Worm (Caenorhabditis elegans) whole organism, mixed stage, embryonic: ENCODE results near the gene srj-23.

Experiments used
- M03D4.4 ChIP-seq: sonication (generic microtip); optimal IDR thresholded peaks from 2 replicates; lab custom pipeline; 2017; ENCODE audit warnings: mild to moderate bottlenecking, missing genetic modification characterization, missing compliant biosample characterization
- bed-3 ChIP-seq: fragments of 200-800 bp; sonication (Bioruptor generic); optimal IDR thresholded peaks from 3 replicates; lab custom pipeline; 2018; ENCODE audit warnings: mild to moderate bottlenecking, missing genetic modification characterization, moderate library complexity, missing compliant biosample characterization
- blmp-1 ChIP-seq: fragments of 150-350 bp; optimal IDR thresholded peaks from 2 replicates; lab custom pipeline; 2014; ENCODE audit warnings: missing biosample characterization, missing genetic modification characterization
- ceh-43 ChIP-seq: fragments of 200-800 bp; sonication (Bioruptor generic); optimal IDR thresholded peaks from 2 replicates; lab custom pipeline; 2018; ENCODE audit warnings: mild to moderate bottlenecking, missing genetic modification characterization, moderate library complexity, missing compliant biosample characterization
- ceh-83 ChIP-seq: fragments of 200-800 bp; sonication (Bioruptor generic); optimal IDR thresholded peaks from 2 replicates; lab custom pipeline; 2018; ENCODE audit warnings: mild to moderate bottlenecking, missing genetic modification characterization, missing compliant biosample characterization
- ces-1 ChIP-seq: fragments of 150-350 bp; optimal IDR thresholded peaks from 2 replicates; lab custom pipeline; 2014; ENCODE audit warnings: missing biosample characterization, missing genetic modification reagents, missing genetic modification characterization
- cnd-1 ChIP-seq: fragments of 200-800 bp; sonication (Bioruptor generic); optimal IDR thresholded peaks from 2 replicates; lab custom pipeline; 2018; ENCODE audit warnings: mild to moderate bottlenecking, missing genetic modification characterization, missing compliant biosample characterization
- drap-1 ChIP-seq: fragments of 200-800 bp; sonication (Bioruptor generic); optimal IDR thresholded peaks from 3 replicates; lab custom pipeline; 2018; ENCODE audit warnings: mild to moderate bottlenecking, missing genetic modification characterization, missing compliant biosample characterization
- elt-3 ChIP-seq: fragments of 150-350 bp; optimal IDR thresholded peaks from 2 replicates; lab custom pipeline; 2014; ENCODE audit warnings: missing biosample characterization, missing genetic modification characterization
- flh-1 ChIP-seq: fragments of 200-800 bp; sonication (Bioruptor generic); optimal IDR thresholded peaks from 2 replicates; lab custom pipeline; 2018; ENCODE audit warnings: mild to moderate bottlenecking, missing genetic modification characterization, moderate library complexity, missing compliant biosample characterization
- ham-2 ChIP-seq: fragments of 200-800 bp; sonication (Bioruptor generic); optimal IDR thresholded peaks from 2 replicates; lab custom pipeline; 2018; ENCODE audit warnings: mild to moderate bottlenecking, missing genetic modification characterization, missing compliant biosample characterization
- hlh-1 ChIP-seq: fragments of 150-350 bp; optimal IDR thresholded peaks from 2 replicates; lab custom pipeline; 2014; ENCODE audit warnings: missing biosample characterization, missing genetic modification reagents, missing genetic modification characterization
- lin-13 ChIP-seq: fragments of 150-350 bp; optimal IDR thresholded peaks from 2 replicates; lab custom pipeline; 2014; ENCODE audit warnings: missing biosample characterization, missing genetic modification characterization
- lin-32 ChIP-seq: fragments of 200-800 bp; sonication (Bioruptor generic); optimal IDR thresholded peaks from 2 replicates; lab custom pipeline; 2018; ENCODE audit warnings: mild to moderate bottlenecking, missing genetic modification characterization, missing compliant biosample characterization
- lsy-2 ChIP-seq: fragments of 150-350 bp; optimal IDR thresholded peaks from 2 replicates; lab custom pipeline; 2014; ENCODE audit warnings: missing biosample characterization, missing genetic modification characterization
- mab-5 ChIP-seq: fragments of 150-350 bp; optimal IDR thresholded peaks from 2 replicates; lab custom pipeline; 2014; ENCODE audit warnings: missing biosample characterization, missing genetic modification characterization
- mls-2 ChIP-seq: sonication (generic microtip); optimal IDR thresholded peaks from 2 replicates; lab custom pipeline; 2016; ENCODE audit warnings: mild to moderate bottlenecking, missing genetic modification characterization, moderate library complexity, missing compliant biosample characterization
- nhr-12 ChIP-seq: fragments of 150-350 bp; optimal IDR thresholded peaks from 2 replicates; lab custom pipeline; 2014; ENCODE audit warnings: missing biosample characterization, missing genetic modification characterization
- nhr-2 ChIP-seq: fragments of 150-350 bp; optimal IDR thresholded peaks from 2 replicates; lab custom pipeline; 2014; ENCODE audit warnings: missing biosample characterization, missing genetic modification characterization
- nhr-237 ChIP-seq: fragments of 150-350 bp; optimal IDR thresholded peaks from 2 replicates; lab custom pipeline; 2014; ENCODE audit warnings: missing biosample characterization, missing genetic modification characterization
- nhr-28 ChIP-seq: fragments of 150-350 bp; optimal IDR thresholded peaks from 2 replicates; lab custom pipeline; 2014; ENCODE audit warnings: missing biosample characterization, missing genetic modification characterization
- nhr-76 ChIP-seq: sonication (generic microtip); optimal IDR thresholded peaks from 2 replicates; lab custom pipeline; 2017; ENCODE audit warnings: missing biosample characterization, missing genetic modification characterization
- pha-4 ChIP-seq: fragments of 150-350 bp; optimal IDR thresholded peaks from 2 replicates; lab custom pipeline; 2018; ENCODE audit warnings: missing biosample characterization, missing genetic modification reagents, missing genetic modification characterization
- sem-2 ChIP-seq: fragments of 200-800 bp; sonication (Bioruptor generic); optimal IDR thresholded peaks from 2 replicates; lab custom pipeline; 2018; ENCODE audit warnings: mild to moderate bottlenecking, missing genetic modification characterization, missing compliant biosample characterization
- snpc-4 ChIP-seq: fragments of 150-350 bp; optimal IDR thresholded peaks from 2 replicates; lab custom pipeline; 2014; ENCODE audit warnings: missing biosample characterization, missing genetic modification characterization
- sptf-1 ChIP-seq: sonication (generic microtip); optimal IDR thresholded peaks from 2 replicates; lab custom pipeline; 2017; ENCODE audit warnings: mild to moderate bottlenecking, missing genetic modification characterization, moderate library complexity, missing compliant biosample characterization
- tbx-8 ChIP-seq: fragments of 200-800 bp; sonication (Bioruptor generic); optimal IDR thresholded peaks from 2 replicates; lab custom pipeline; 2018; ENCODE audit warnings: mild to moderate bottlenecking, missing genetic modification characterization, moderate library complexity, missing compliant biosample characterization
- unc-120 ChIP-seq: sonication (generic microtip); optimal IDR thresholded peaks from 2 replicates; lab custom pipeline; 2017; ENCODE audit warnings: missing genetic modification characterization, missing compliant biosample characterization; ENCODE audit not compliant: poor library complexity, severe bottlenecking
- unc-39 ChIP-seq: fragments of 150-350 bp; optimal IDR thresholded peaks from 2 replicates; lab custom pipeline; 2014; ENCODE audit warnings: missing biosample characterization, missing genetic modification characterization
- unc-62 ChIP-seq: fragments of 150-350 bp; optimal IDR thresholded peaks from 2 replicates; lab custom pipeline; 2014; ENCODE audit warnings: missing biosample characterization, missing genetic modification reagents, missing genetic modification characterization
- zip-8 ChIP-seq: fragments of 150-350 bp; optimal IDR thresholded peaks from 2 replicates; lab custom pipeline; 2014; ENCODE audit warnings: missing biosample characterization, missing genetic modification characterization
- ztf-11 ChIP-seq: fragments of 150-350 bp; optimal IDR thresholded peaks from 2 replicates; lab custom pipeline; 2014; ENCODE audit warnings: missing biosample characterization, missing genetic modification characterization

The srj-23 gene

ce11 chrV:1460069-1460468, 8.6 kb downstream of the srj-23 start, which contains the start of gene hacd-1:
Gene hacd-1 (plus strand): TSS chrV:1460369.
- no peak for TF ChIP-seq sptf-1 (tag; lab: Kevin White, UChicago)
- TF ChIP-seq M03D4.4 (tag; lab: Kevin White, UChicago), result no peak
- no peak for TF ChIP-seq mls-2
- TF ChIP-seq lsy-2 (tag; lab: Kevin White, UChicago), result no peak
- TF ChIP-seq drap-1, result no peak
- TF ChIP-seq, all 35 proteins: peak for 0

DNA sequence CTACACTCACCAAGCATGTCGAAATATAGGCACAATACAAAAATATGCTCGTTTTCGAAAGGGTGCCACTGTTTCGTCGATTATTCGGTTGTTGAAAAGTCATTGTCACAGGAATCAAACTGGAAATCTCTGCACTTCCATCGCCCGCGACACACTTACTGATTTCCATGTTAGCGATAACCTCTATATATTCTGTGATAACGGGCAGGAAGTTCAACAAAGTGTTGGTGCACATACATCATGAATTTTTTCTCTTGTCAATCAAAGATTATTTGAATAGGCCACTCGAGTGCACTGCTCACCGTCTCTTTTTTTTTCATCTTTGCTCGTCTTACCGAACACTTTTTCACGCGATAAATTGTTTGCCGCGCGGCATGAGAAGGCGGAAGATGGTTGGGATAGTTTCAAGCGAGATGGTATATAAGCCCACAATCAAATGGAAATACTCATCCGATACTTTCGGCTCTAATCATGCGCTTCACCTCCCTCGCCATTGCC, 13.2 kb downstream of the srj-23 start, which contains the start of the genes fpn-1.2 and pqn-54:
Gene fpn-1.2 (minus strand): TSS at position 157 of the 498 bp plus-strand sequence.
Gene pqn-54 (plus strand): TSS at position 448 of the 498 bp plus-strand sequence.
- no peak for TF ChIP-seq ces-1 (GFP tag; lab: Kevin White, UChicago)
- TF ChIP-seq snpc-4, result no peak
- TF ChIP-seq sptf-1 (tag; lab: Kevin White, UChicago), result no peak
- TF ChIP-seq mls-2, result no peak
- no peak for TF ChIP-seq unc-39 (tag; lab: Kevin White, UChicago)
- TF ChIP-seq mab-5 (tag; lab: Kevin White, UChicago), result no peak
- TF ChIP-seq cnd-1 (tag; lab: Kevin White, UChicago), result no peak
- TF ChIP-seq sem-2 (GFP tag; lab: Kevin White, UChicago), result no peak
- no peak for TF ChIP-seq zip-8
- TF ChIP-seq lsy-2 (tag; lab: Kevin White, UChicago), result no peak
- TF ChIP-seq nhr-12 (tag; lab: Kevin White, UChicago), result no peak
- TF ChIP-seq lin-32 (GFP tag; lab: Kevin White, UChicago), result no peak
- no peak for TF ChIP-seq tbx-8
- TF ChIP-seq, all 35 proteins: peak for 0

- TF ChIP-seq flh-1 (GFP tag; lab: Kevin White, UChicago) (no peak), lin-13 (tag; lab: Kevin White, UChicago) (no peak), ceh-83 (GFP tag; lab: Kevin White, UChicago) (no peak), ztf-11 (tag; lab: Kevin White, UChicago) (no peak), blmp-1 (tag; lab: Kevin White, UChicago) (no peak), ces-1 (GFP tag; lab: Kevin White, UChicago) (no peak), sptf-1 (tag; lab: Kevin White, UChicago) (no peak), unc-62 (no peak), ham-2 (GFP tag; lab: Kevin White, UChicago) (no peak), sem-2 (GFP tag; lab: Kevin White, UChicago) (no peak), mls-2 (no peak), lin-32 (GFP tag; lab: Kevin White, UChicago) (no peak), elt-3 (no peak)
- TF ChIP-seq, all 35 proteins: peak for 0
These were observed 14.5 kb downstream of the srj-23 start for ce11 chrV:1465932-1466331.

- TF ChIP-seq ces-1 (GFP tag; lab: Kevin White, UChicago) (no peak), unc-62 (no peak), unc-120 (tag; lab: Kevin White, UChicago) (peak; percentile 23)
- TF ChIP-seq, all 35 proteins: peak for 1
These were observed 15.5 kb downstream of the srj-23 start for ce11 chrV:1466949-1467348.

ce11 chrV:1467444-1467843, 16.0 kb downstream of the srj-23 start, which contains the start of gene gid-8:
Gene gid-8 (plus strand): TSS chrV:1467744.
- no peak for TF ChIP-seq nhr-237
- TF ChIP-seq flh-1 (GFP tag; lab: Kevin White, UChicago), result no peak
- no peak for TF ChIP-seq nhr-12 (tag; lab: Kevin White, UChicago)
- no peak for TF ChIP-seq elt-3
- TF ChIP-seq M03D4.4 (tag; lab: Kevin White, UChicago), result no peak
- no peak for TF ChIP-seq blmp-1 (tag; lab: Kevin White, UChicago)
- no peak for TF ChIP-seq ceh-83 (GFP tag; lab: Kevin White, UChicago)
- no peak for TF ChIP-seq sem-2 (GFP tag; lab: Kevin White, UChicago)
- no peak for TF ChIP-seq mab-5 (tag; lab: Kevin White, UChicago)
- TF ChIP-seq nhr-2 (tag; lab: Kevin White, UChicago), result no peak
- no peak for TF ChIP-seq cnd-1 (tag; lab: Kevin White, UChicago)
- no peak for TF ChIP-seq pha-4 (tag; lab: Kevin White, UChicago)
- no peak for TF ChIP-seq hlh-1 (tag; lab: Kevin White, UChicago)

DNA sequence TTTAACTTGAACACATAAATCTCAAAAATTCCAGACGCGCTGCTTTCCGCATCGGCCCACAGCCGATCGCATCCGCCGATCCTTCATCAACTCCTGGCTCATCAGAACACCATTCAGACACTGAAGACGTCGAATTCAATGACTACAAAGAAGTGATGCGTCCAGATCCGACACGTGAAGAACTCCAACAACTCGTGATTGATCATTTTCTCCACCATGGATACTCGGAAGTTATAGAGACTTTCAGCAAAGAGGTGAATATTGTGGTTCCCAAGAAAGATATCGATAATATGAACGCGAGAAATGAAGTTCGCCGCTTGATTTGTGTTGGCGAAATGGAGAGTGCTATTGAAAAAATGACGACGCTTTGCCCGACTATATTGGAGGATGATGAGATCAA, 17.5 kb downstream of the srj-23 start:
- no peak for TF ChIP-seq pha-4 (tag; lab: Kevin White, UChicago)
- no peak for TF ChIP-seq nhr-76 (tag; lab: Kevin White, UChicago)
- no peak for TF ChIP-seq lin-32 (GFP tag; lab: Kevin White, UChicago)
- no peak for TF ChIP-seq unc-39 (tag; lab: Kevin White, UChicago)
- TF ChIP-seq nhr-28 (tag; lab: Kevin White, UChicago), result no peak
- TF ChIP-seq M03D4.4 (tag; lab: Kevin White, UChicago), result no peak
- TF ChIP-seq cnd-1 (tag; lab: Kevin White, UChicago), result no peak
- no peak for TF ChIP-seq unc-120 (tag; lab: Kevin White, UChicago)
- no peak for TF ChIP-seq ceh-83 (GFP tag; lab: Kevin White, UChicago)
- TF ChIP-seq blmp-1 (tag; lab: Kevin White, UChicago), result no peak
- TF ChIP-seq unc-62, result no peak
- no peak for TF ChIP-seq flh-1 (GFP tag; lab: Kevin White, UChicago)
- TF ChIP-seq ceh-43 (GFP tag; lab: Kevin White, UChicago), result no peak
- no peak for TF ChIP-seq nhr-2 (tag; lab: Kevin White, UChicago)
- no peak for TF ChIP-seq sem-2 (GFP tag; lab: Kevin White, UChicago)
- TF ChIP-seq ham-2 (GFP tag; lab: Kevin White, UChicago), result no peak
- no peak for TF ChIP-seq lin-13 (tag; lab: Kevin White, UChicago)
- TF ChIP-seq drap-1, result no peak
- no peak for TF ChIP-seq bed-3 (GFP tag; lab: Kevin White, UChicago)
